Worm (Caenorhabditis elegans): ENCODE measurements around the gene clec-47.
A peak's percentile ranks its signal among the peaks of the same experiment; 100 is the strongest.

The clec-47 gene

DNA sequence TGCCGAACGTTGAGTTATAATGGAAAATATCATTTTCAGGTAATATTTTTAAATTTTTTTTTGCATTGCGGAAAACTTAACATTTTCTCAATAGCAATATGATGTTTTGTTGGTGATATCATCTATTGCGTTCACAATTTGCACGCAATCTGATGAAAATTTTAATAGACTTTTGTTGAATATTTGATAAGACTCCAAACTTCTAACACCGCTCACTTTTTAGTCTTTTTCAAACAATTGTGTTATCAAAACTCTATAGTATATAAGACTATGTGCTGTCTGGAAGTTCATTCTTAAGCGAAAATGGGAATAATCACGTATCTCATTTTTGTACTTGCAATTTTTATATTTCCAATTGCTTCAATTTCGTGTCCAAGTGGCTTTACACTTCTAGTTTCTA is at the start of gene clec-47:
clec-47 (plus strand) TSS at position 301 of the 400 bp plus-strand sequence.
- TF ChIP-seq sea-1 (GFP tag; conservative IDR thresholded peaks at IDR 0.05) (no peak), tbx-11 (GFP tag; IDR thresholded peaks at IDR 0.05) (no peak), ceh-13 (GFP tag; optimal IDR thresholded peaks at IDR 0.05) (no peak), hmg-4 (GFP tag; optimal IDR thresholded peaks at IDR 0.05) (no peak)

DNA sequence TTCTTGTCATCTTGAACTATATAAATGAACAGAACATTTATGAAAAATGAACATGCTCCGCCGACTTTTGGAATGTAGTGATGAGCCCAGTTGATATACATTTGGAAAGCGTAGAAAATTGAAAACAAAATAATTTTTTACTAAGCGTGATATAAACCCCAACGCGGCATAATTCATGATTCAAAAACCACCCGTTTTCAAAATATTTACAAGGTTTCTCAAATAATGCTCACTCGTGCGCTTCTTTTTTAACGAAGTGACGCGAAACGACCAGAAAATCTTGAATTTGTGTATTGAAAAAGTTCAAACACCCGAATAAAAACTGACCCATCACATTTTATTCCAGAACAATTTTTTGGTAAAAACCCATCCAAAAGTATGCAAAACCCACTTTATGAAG is 48.1 kb upstream of the clec-47 start, which contains the start of gene srj-27:
srj-27 (minus strand) TSS at position 101 of the 400 bp plus-strand sequence.
- TF ChIP-seq ceh-36 (tag; optimal IDR thresholded peaks at IDR 0.05) (no peak), sea-1 (GFP tag; conservative IDR thresholded peaks at IDR 0.05) (no peak), B0310.2 (tag; optimal IDR thresholded peaks at IDR 0.05) (no peak), hmbx-1 (tag; optimal IDR thresholded peaks at IDR 0.05) (no peak), F13C5.2 (tag; optimal IDR thresholded peaks at IDR 0.05) (no peak), ets-7 (tag; optimal IDR thresholded peaks at IDR 0.05) (no peak), hnd-1 (tag; optimal IDR thresholded peaks at IDR 0.05) (no peak)

DNA sequence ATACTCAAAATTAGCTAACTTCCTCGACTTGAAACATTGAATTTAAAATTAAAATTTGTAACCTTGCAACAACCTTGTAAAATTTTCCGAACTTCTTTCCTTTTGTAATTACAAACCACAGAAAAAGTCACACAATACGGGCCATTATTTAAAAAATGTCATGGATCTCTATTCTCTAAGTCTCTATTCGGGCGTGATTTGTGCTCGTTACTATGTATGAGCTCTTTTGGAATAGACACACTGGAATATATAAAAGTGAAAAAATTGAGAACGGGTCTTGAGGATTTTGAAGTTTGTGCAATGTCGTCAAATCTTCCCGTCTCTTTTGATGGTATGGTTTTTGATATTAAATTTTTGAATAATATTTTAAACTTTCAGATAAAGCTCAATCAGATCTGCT is 47.6 kb upstream of the clec-47 start, which contains the start of gene srr-7:
srr-7 (plus strand) TSS at position 301 of the 400 bp plus-strand sequence.
- no peak for TF ChIP-seq ama-1 (optimal IDR thresholded peaks at IDR 0.05)
- TF ChIP-seq ets-7 (tag; optimal IDR thresholded peaks at IDR 0.05) = no peak
- TF ChIP-seq F13C5.2 (tag; optimal IDR thresholded peaks at IDR 0.05) = no peak
- no peak for TF ChIP-seq B0310.2 (tag; optimal IDR thresholded peaks at IDR 0.05)
- no peak for TF ChIP-seq sea-1 (GFP tag; conservative IDR thresholded peaks at IDR 0.05)
- no peak for TF ChIP-seq tbx-37 (GFP tag; conservative IDR thresholded peaks at IDR 0.05)
- no peak for TF ChIP-seq hnd-1 (tag; optimal IDR thresholded peaks at IDR 0.05)
- no peak for TF ChIP-seq hmbx-1 (tag; optimal IDR thresholded peaks at IDR 0.05)

DNA sequence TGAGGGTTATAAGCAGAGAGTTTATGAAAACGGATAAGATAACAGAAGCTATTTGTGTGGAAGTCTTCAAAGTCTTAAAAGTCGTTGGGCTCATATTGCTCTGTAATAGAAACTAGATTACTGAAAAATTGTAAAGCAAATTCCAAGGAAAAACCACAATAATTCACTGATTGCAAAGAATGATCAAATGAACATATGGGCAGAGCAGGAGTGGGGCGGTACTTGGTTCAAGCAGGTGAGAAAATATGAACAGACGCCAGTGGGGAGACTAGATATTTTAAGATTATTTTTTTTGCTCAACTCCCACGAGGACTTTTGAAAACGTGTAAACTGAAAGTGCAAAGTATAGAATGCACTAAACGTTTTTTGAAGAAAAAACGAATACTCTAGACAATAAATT is 43.1 kb upstream of the clec-47 start, which contains the start of gene str-171:
str-171 (minus strand) TSS at position 101 of the 400 bp plus-strand sequence.
- no peak for TF ChIP-seq tbx-11 (GFP tag; IDR thresholded peaks at IDR 0.05)
- TF ChIP-seq hmbx-1 (tag; optimal IDR thresholded peaks at IDR 0.05) = no peak

DNA sequence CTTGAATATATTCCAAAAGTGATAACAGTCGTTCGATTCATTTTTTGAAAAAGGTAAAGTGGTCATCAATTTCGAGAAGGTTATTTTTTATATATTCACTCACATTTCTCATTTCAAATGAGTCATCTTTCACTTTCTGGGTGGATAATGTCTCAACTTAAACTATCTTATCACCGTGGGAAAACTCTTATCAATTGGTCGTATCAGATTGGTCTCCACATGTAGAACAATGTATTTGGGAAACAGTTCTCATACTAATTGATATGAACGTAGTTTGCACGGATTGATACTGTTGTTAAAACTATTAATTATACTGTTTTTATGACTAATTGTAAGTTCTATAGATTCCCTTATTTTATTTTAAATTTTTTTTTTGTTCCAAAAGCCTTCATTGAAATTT is 41.7 kb upstream of the clec-47 start:
- no peak for TF ChIP-seq B0310.2 (tag; optimal IDR thresholded peaks at IDR 0.05)
- no peak for TF ChIP-seq aly-1 (tag; optimal IDR thresholded peaks at IDR 0.05)
- TF ChIP-seq ceh-13 (GFP tag; optimal IDR thresholded peaks at IDR 0.05) = no peak
- no peak for TF ChIP-seq F13C5.2 (tag; optimal IDR thresholded peaks at IDR 0.05)
- TF ChIP-seq ama-1 (optimal IDR thresholded peaks at IDR 0.05) = no peak
- no peak for TF ChIP-seq ets-7 (tag; optimal IDR thresholded peaks at IDR 0.05)
- no peak for TF ChIP-seq hmbx-1 (tag; optimal IDR thresholded peaks at IDR 0.05)
- no peak for TF ChIP-seq scrt-1 (GFP tag; IDR thresholded peaks at IDR 0.05)
- no peak for TF ChIP-seq tbx-11 (GFP tag; IDR thresholded peaks at IDR 0.05)
- TF ChIP-seq flt-1 (GFP tag; IDR thresholded peaks at IDR 0.05) = no peak
- no peak for TF ChIP-seq tra-4 (tag; optimal IDR thresholded peaks at IDR 0.05)
- TF ChIP-seq sea-1 (GFP tag; conservative IDR thresholded peaks at IDR 0.05) = no peak
- no peak for TF ChIP-seq pes-1 (GFP tag; IDR thresholded peaks at IDR 0.05)
- no peak for TF ChIP-seq ceh-36 (tag; optimal IDR thresholded peaks at IDR 0.05)
- TF ChIP-seq tbx-37 (GFP tag; conservative IDR thresholded peaks at IDR 0.05) = no peak

DNA sequence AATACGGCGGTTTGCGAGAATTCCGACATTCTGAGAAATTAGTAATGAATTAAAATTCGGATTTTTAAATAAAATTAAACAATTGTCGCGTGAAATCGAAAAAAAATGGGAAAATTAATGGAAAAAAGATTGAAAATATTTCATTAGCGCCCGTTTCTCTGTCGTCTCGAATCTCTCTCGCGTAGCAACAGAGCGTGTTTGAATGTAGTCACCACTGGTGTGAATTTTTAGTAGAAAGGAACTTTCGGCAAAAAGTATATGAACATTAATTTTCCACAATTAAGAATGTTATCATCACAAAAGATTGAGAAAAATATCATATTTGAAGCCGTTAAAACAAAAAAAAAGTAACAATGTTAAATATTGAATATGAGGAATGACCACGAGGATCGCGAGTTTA is 38.8 kb upstream of the clec-47 start, which contains the start of gene aipl-1:
aipl-1 (minus strand) TSS at position 30 of the 400 bp plus-strand sequence.
- TF ChIP-seq ceh-13 (GFP tag; optimal IDR thresholded peaks at IDR 0.05) = no peak
- TF ChIP-seq scrt-1 (GFP tag; IDR thresholded peaks at IDR 0.05) = no peak
- no peak for TF ChIP-seq ceh-36 (tag; optimal IDR thresholded peaks at IDR 0.05)
- peak; percentile 42; the same call in 1 of the 2 replicates for TF ChIP-seq tbx-37 (GFP tag; conservative IDR thresholded peaks at IDR 0.05)

DNA sequence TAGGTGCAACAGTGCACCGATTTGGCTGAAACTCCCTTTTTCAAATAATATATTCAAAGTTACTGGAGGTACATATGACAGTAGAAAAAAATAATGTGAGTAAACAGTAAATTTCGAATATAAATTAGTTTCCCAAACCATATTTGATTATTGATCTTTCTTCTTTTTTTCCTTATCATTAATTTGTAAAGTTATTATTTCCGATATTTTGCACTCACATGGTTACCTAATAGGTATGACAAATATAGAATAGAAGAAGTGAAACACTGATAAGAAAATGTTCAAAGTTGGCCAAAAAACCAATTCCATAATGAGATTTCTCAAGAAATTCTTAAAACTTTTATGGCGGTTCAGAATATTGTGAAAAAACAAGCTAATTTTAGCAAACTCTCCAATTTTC is 35.7 kb upstream of the clec-47 start:
- TF ChIP-seq hmg-4 (GFP tag; optimal IDR thresholded peaks at IDR 0.05) (no peak), B0310.2 (tag; optimal IDR thresholded peaks at IDR 0.05) (no peak), flt-1 (GFP tag; IDR thresholded peaks at IDR 0.05) (no peak), pes-1 (GFP tag; IDR thresholded peaks at IDR 0.05) (no peak), hnd-1 (tag; optimal IDR thresholded peaks at IDR 0.05) (no peak), hmbx-1 (tag; optimal IDR thresholded peaks at IDR 0.05) (no peak), ama-1 (optimal IDR thresholded peaks at IDR 0.05) (no peak), tbx-11 (GFP tag; IDR thresholded peaks at IDR 0.05) (no peak), ceh-36 (tag; optimal IDR thresholded peaks at IDR 0.05) (no peak), tbx-37 (GFP tag; conservative IDR thresholded peaks at IDR 0.05) (no peak), ets-7 (tag; optimal IDR thresholded peaks at IDR 0.05) (no peak), sea-1 (GFP tag; conservative IDR thresholded peaks at IDR 0.05) (no peak), F13C5.2 (tag; optimal IDR thresholded peaks at IDR 0.05) (no peak), aly-1 (tag; optimal IDR thresholded peaks at IDR 0.05) (no peak), scrt-1 (GFP tag; IDR thresholded peaks at IDR 0.05) (no peak), tra-4 (tag; optimal IDR thresholded peaks at IDR 0.05) (no peak), ceh-13 (GFP tag; optimal IDR thresholded peaks at IDR 0.05) (no peak)

DNA sequence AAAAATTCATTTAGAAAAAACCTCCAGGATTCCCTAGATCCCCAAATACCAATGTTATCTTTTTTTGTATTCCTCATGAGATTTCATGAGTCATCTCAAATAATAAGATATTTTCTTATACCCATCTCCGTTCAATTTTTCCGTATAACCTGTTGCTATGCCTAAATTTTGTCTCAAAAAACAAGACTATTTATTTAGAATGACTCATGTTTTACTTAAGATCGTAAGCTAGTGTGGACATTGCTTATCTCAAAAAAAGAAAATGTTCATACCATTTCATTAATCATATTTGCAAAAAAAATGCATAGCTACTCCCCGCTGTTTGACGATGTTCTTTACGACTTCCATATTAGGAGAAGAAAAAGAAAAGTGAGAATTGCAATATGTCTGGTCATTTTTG is 35.3 kb upstream of the clec-47 start, which contains the start of gene K08F9.3:
K08F9.3 (plus strand) TSS at position 301 of the 400 bp plus-strand sequence.
- no peak for TF ChIP-seq sea-1 (GFP tag; conservative IDR thresholded peaks at IDR 0.05)

DNA sequence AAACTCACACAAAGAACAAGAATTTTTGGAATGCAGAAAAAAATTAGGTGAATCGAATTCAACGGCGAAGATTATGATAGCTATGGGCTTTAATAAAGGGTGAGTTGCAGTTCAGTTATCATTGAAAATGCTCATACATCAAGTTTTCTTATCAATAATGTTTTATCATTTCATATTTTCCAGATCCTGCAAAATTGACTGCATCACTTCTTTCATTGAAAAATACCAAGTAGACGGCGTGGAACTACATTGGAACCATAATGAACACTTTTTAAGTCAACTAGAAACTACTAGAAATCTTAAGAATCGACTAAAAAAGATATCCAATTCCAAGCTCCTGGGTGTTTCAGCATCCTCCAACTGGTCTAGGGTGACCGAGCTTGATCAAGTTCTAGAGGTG is 32.3 kb upstream of the clec-47 start, which contains the start of gene K08F9.1:
K08F9.1 (minus strand) TSS at position 101 of the 400 bp plus-strand sequence.
- TF ChIP-seq B0310.2 (tag; optimal IDR thresholded peaks at IDR 0.05) (no peak), aly-1 (tag; optimal IDR thresholded peaks at IDR 0.05) (no peak)

All from whole organism, early embryonic.